Worm (Caenorhabditis elegans) whole organism, L1 larva: ENCODE results near the gene acs-19.

Experiments
- C04F5.9 ChIP-seq: sonication (generic microtip); optimal IDR thresholded peaks from 2 replicates; lab custom pipeline; 2016; ENCODE audit warnings: missing genetic modification characterization, missing compliant biosample characterization
- C34B4.2 ChIP-seq: sonication (generic microtip); optimal IDR thresholded peaks from 2 replicates; lab custom pipeline; 2017; ENCODE audit warnings: mild to moderate bottlenecking, missing genetic modification characterization, missing compliant biosample characterization
- aha-1 ChIP-seq: fragments of 150-350 bp; optimal IDR thresholded peaks from 2 replicates; lab custom pipeline; 2014; ENCODE audit warnings: missing biosample characterization, missing genetic modification characterization
- aly-2 ChIP-seq: fragments of 150-350 bp; optimal IDR thresholded peaks from 2 replicates; lab custom pipeline; 2014; ENCODE audit warnings: missing biosample characterization, missing genetic modification characterization
- ama-1 ChIP-seq: fragments of 150-350 bp; optimal IDR thresholded peaks from 2 replicates; lab custom pipeline; 2014
- ceh-63 ChIP-seq: fragments of 200-800 bp; sonication (Bioruptor generic); optimal IDR thresholded peaks from 2 replicates; lab custom pipeline; 2018; ENCODE audit warnings: mild to moderate bottlenecking, missing genetic modification characterization, missing compliant biosample characterization
- ceh-88 ChIP-seq: fragments of 200-800 bp; sonication (Bioruptor generic); IDR thresholded peaks from 2 replicates; pipeline ENCODE4 v1.3.6; 2022; ENCODE audit warnings: missing genetic modification characterization, missing compliant biosample characterization
- efl-1 ChIP-seq, 4 experiments: fragments of 150-350 bp; optimal IDR thresholded peaks in 3 of 4; peaks in 1 of 4; 1 replicate in 1 of 4; 2 replicates in 3 of 4; lab custom pipeline; 2014; ENCODE audit warnings: missing biosample characterization in 2 of 4, missing genetic modification characterization in 2 of 4, missing genetic modification reagents in 2 of 4
- efl-3 ChIP-seq: fragments of 200-800 bp; sonication (Bioruptor generic); optimal IDR thresholded peaks from 2 replicates; lab custom pipeline; 2018; ENCODE audit warnings: mild to moderate bottlenecking, missing genetic modification characterization, missing compliant biosample characterization
- ets-5 ChIP-seq: fragments of 200-800 bp; sonication (Bioruptor generic); IDR thresholded peaks from 2 replicates; pipeline ENCODE4 v1.3.6; 2022; ENCODE audit warnings: missing genetic modification characterization, missing compliant biosample characterization
- fkh-10 ChIP-seq: sonication (generic microtip); optimal IDR thresholded peaks from 2 replicates; lab custom pipeline; 2017; ENCODE audit warnings: missing biosample characterization, missing genetic modification reagents, missing genetic modification characterization
- fkh-8 ChIP-seq: sonication (generic microtip); optimal IDR thresholded peaks from 2 replicates; lab custom pipeline; 2016; ENCODE audit warnings: mild to moderate bottlenecking, missing genetic modification characterization, missing compliant biosample characterization
- fos-1 ChIP-seq: fragments of 150-350 bp; optimal IDR thresholded peaks from 2 replicates; lab custom pipeline; 2014; ENCODE audit warnings: missing biosample characterization, missing genetic modification characterization
- grh-1 ChIP-seq: fragments of 200-800 bp; sonication (Bioruptor generic); IDR thresholded peaks from 2 replicates; pipeline ENCODE4 v1.3.6; 2022; ENCODE audit warnings: missing genetic modification reagents, missing genetic modification characterization, missing compliant biosample characterization
- hpl-2 ChIP-seq: fragments of 150-350 bp; optimal IDR thresholded peaks from 2 replicates; lab custom pipeline; 2014; ENCODE audit warnings: missing biosample characterization, missing genetic modification reagents, missing genetic modification characterization
- irx-1 ChIP-seq: sonication (generic microtip); optimal IDR thresholded peaks from 2 replicates; lab custom pipeline; 2016; ENCODE audit warnings: missing genetic modification characterization, missing compliant biosample characterization
- jun-1 ChIP-seq: fragments of 150-350 bp; optimal IDR thresholded peaks from 2 replicates; lab custom pipeline; 2014; ENCODE audit warnings: missing biosample characterization, missing genetic modification reagents, missing genetic modification characterization
- lin-14 ChIP-seq: fragments of 200-800 bp; sonication (Bioruptor generic); optimal IDR thresholded peaks from 2 replicates; lab custom pipeline; 2018; ENCODE audit warnings: mild to moderate bottlenecking, missing genetic modification characterization, moderate library complexity, missing compliant biosample characterization
- lin-15B ChIP-seq: fragments of 150-350 bp; sonication (generic microtip); optimal IDR thresholded peaks from 3 replicates; lab custom pipeline; 2014; ENCODE audit warnings: missing biosample characterization, missing genetic modification characterization
- lin-39 ChIP-seq: fragments of 150-350 bp; optimal IDR thresholded peaks from 2 replicates; lab custom pipeline; 2014; ENCODE audit warnings: missing biosample characterization, missing genetic modification reagents, missing genetic modification characterization
- mab-9 ChIP-seq: fragments of 200-800 bp; sonication (Bioruptor generic); IDR thresholded peaks from 2 replicates; pipeline ENCODE4 v1.3.6; 2022; ENCODE audit warnings: missing genetic modification reagents, missing genetic modification characterization, missing compliant biosample characterization
- mef-2 ChIP-seq: fragments of 150-350 bp; optimal IDR thresholded peaks from 2 replicates; lab custom pipeline; 2014; ENCODE audit warnings: missing biosample characterization, missing genetic modification characterization
- mep-1 ChIP-seq: fragments of 150-350 bp; optimal IDR thresholded peaks from 2 replicates; lab custom pipeline; 2014; ENCODE audit warnings: missing biosample characterization, missing genetic modification characterization
- nhr-11 ChIP-seq: fragments of 150-350 bp; optimal IDR thresholded peaks from 2 replicates; lab custom pipeline; 2014; ENCODE audit warnings: missing biosample characterization, missing genetic modification characterization
- nhr-85 ChIP-seq: sonication (generic microtip); peaks from one replicate; lab custom pipeline; 2016; ENCODE audit warnings: missing genetic modification characterization, inconsistent platforms, missing compliant biosample characterization
- pqm-1 ChIP-seq: sonication (generic microtip); optimal IDR thresholded peaks from 3 replicates; lab custom pipeline; 2017; ENCODE audit warnings: missing biosample characterization, missing genetic modification characterization
- rnt-1 ChIP-seq: sonication (generic microtip); optimal IDR thresholded peaks from 2 replicates; lab custom pipeline; 2016; ENCODE audit warnings: mild to moderate bottlenecking, missing genetic modification characterization, moderate library complexity, missing compliant biosample characterization
- skn-1 ChIP-seq: fragments of 150-350 bp; optimal IDR thresholded peaks from 2 replicates; lab custom pipeline; 2014; ENCODE audit warnings: missing biosample characterization, missing genetic modification characterization
- snu-23 ChIP-seq: sonication (generic microtip); optimal IDR thresholded peaks from 2 replicates; lab custom pipeline; 2016; ENCODE audit warnings: missing genetic modification characterization, missing compliant biosample characterization
- sup-37 ChIP-seq: fragments of 200-800 bp; sonication (Bioruptor generic); optimal IDR thresholded peaks from 2 replicates; lab custom pipeline; 2018; ENCODE audit warnings: mild to moderate bottlenecking, missing genetic modification characterization, missing compliant biosample characterization
- swsn-7 ChIP-seq: sonication (generic microtip); optimal IDR thresholded peaks from 2 replicates; lab custom pipeline; 2016; ENCODE audit warnings: missing genetic modification characterization, missing compliant biosample characterization
- tlp-1 ChIP-seq: fragments of 150-350 bp; optimal IDR thresholded peaks from 2 replicates; lab custom pipeline; 2014; ENCODE audit warnings: missing biosample characterization, missing genetic modification characterization
- unc-130 ChIP-seq: fragments of 150-350 bp; optimal IDR thresholded peaks from 2 replicates; lab custom pipeline; 2017; ENCODE audit warnings: missing biosample characterization, missing genetic modification characterization, inconsistent platforms
- unc-30 ChIP-seq: sonication (generic microtip); optimal IDR thresholded peaks from 2 replicates; lab custom pipeline; 2017; ENCODE audit warnings: missing biosample characterization, missing genetic modification characterization
- vab-15 ChIP-seq: sonication (generic microtip); optimal IDR thresholded peaks from 2 replicates; lab custom pipeline; 2017; ENCODE audit warnings: missing genotype, mild to moderate bottlenecking, missing genetic modification characterization, missing compliant biosample characterization
- ztf-11 ChIP-seq, 2 experiments: sonication (generic microtip); optimal IDR thresholded peaks; 2 replicates each; lab custom pipeline; 2016 to 2017; ENCODE audit warnings: missing genetic modification characterization in 2 of 2, missing biosample characterization in 1 of 2, missing compliant biosample characterization in 1 of 2
- ztf-4 ChIP-seq: fragments of 150-350 bp; optimal IDR thresholded peaks from 2 replicates; lab custom pipeline; 2014; ENCODE audit warnings: missing biosample characterization, missing genetic modification characterization

The acs-19 gene

ce11 chrIII:3821969-3822453 lies 42.3 kb upstream of the acs-19 start, which contains the start of gene amx-1:
amx-1 (plus strand) TSS chrIII:3822403.
- TF ChIP-seq rnt-1 (tag; lab: Kevin White, UChicago): peak; percentile 47
- TF ChIP-seq snu-23 (GFP tag; lab: Kevin White, UChicago): peak; percentile 22
- no peak for TF ChIP-seq pqm-1 (tag; lab: Kevin White, UChicago)
- TF ChIP-seq efl-1 (optimal IDR thresholded peaks at IDR 0.05; lab: Kevin White, UChicago): peak in 1 of 2 experiments; percentile 1
- TF ChIP-seq efl-1 (GFP tag; optimal IDR thresholded peaks at IDR 0.05 in 1 of 2; lab: Kevin White, UChicago): no peak
- TF ChIP-seq lin-15B (tag; lab: Kevin White, UChicago): no peak
- TF ChIP-seq fkh-10 (GFP tag; lab: Kevin White, UChicago): no peak
- no peak for TF ChIP-seq aly-2 (tag; lab: Kevin White, UChicago)
- TF ChIP-seq mab-9 (GFP tag; lab: Robert Waterston, UW): no peak

DNA sequence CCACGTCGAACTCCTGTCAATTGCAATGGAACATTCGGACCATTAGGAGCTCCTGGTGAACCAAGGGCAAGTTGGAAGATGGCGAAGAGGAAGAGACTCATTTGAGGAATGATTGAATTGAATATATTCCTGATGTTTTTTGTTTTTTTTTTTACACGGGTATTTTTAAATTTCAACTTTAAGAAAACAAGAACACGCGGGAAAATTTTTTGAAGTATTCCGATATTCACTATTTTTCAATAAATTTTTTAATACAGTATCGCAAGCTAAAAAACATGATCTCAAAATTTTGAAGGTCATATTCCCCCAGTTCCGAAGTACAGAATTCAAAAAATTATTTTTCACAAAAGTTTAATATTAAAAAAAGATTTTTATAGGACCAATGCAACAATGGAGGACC lies 35.2 kb upstream of the acs-19 start, which contains the start of gene cnnm-5:
TSS of gene cnnm-5 (minus strand) at position 101 of the 400 bp plus-strand sequence.
- no peak for TF ChIP-seq unc-30 (tag; lab: Kevin White, UChicago)
- no peak for TF ChIP-seq pqm-1 (tag; lab: Kevin White, UChicago)
- no peak for TF ChIP-seq ceh-88 (GFP tag; lab: Robert Waterston, UW)
- TF ChIP-seq tlp-1: no peak
- no peak for TF ChIP-seq irx-1
- no peak for TF ChIP-seq ztf-11 (tag; optimal IDR thresholded peaks at IDR 0.05; lab: Kevin White, UChicago)
- TF ChIP-seq nhr-11 (tag; lab: Kevin White, UChicago): no peak
- TF ChIP-seq ets-5: no peak
- TF ChIP-seq ztf-4 (tag; lab: Kevin White, UChicago): no peak
- TF ChIP-seq lin-14 (GFP tag; lab: Kevin White, UChicago): no peak
- no peak for TF ChIP-seq C34B4.2 (tag; lab: Kevin White, UChicago)
- no peak for TF ChIP-seq hpl-2
- TF ChIP-seq mef-2 (tag; lab: Kevin White, UChicago): no peak
- no peak for TF ChIP-seq sup-37 (GFP tag; lab: Kevin White, UChicago)

ce11 chrIII:3831381-3831780 lies 32.9 kb upstream of the acs-19 start, which contains the start of gene C36A4.10:
C36A4.10 (minus strand) TSS chrIII:3831481.
- TF ChIP-seq aha-1 (tag; lab: Kevin White, UChicago) (no peak), ceh-88 (GFP tag; lab: Robert Waterston, UW) (no peak), lin-39 (tag; lab: Kevin White, UChicago) (no peak), ceh-63 (no peak), efl-1 (optimal IDR thresholded peaks at IDR 0.05; lab: Kevin White, UChicago) (no peak), efl-1 (GFP tag; optimal IDR thresholded peaks at IDR 0.05 in 1 of 2; lab: Kevin White, UChicago) (peak in 1 of 2 experiments; percentile 43)

DNA sequence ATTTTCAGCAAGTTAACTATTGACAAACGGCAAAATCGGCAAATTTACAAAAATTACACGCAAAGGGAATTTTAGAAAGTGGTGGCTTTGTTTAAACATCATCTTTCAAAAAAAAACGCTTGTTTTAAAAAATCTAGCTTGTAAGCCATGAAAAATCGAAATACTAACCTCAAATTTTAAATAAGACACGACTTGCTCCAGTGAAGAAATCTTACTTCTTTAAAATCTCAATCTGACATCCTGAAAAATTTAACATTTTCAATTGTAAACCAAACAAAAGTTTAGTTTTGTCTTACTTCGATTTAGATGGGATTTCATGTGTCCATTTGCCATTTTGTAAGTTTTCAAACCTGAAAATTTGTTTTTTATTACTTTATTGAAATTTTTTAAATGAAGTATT lies 32.5 kb upstream of the acs-19 start:
- TF ChIP-seq pqm-1 (tag; lab: Kevin White, UChicago) (no peak), vab-15 (no peak), aly-2 (tag; lab: Kevin White, UChicago) (no peak), swsn-7 (tag; lab: Kevin White, UChicago) (no peak), ama-1 (lab: Kevin White, UChicago) (no peak), grh-1 (GFP tag; lab: Robert Waterston, UW) (no peak), C04F5.9 (tag; lab: Kevin White, UChicago) (no peak), fos-1 (tag; lab: Kevin White, UChicago) (no peak), skn-1 (tag; lab: Kevin White, UChicago) (no peak), nhr-85 (tag; lab: Kevin White, UChicago) (no peak), fkh-8 (tag; lab: Kevin White, UChicago) (no peak), efl-3 (no peak), efl-1 (optimal IDR thresholded peaks at IDR 0.05; lab: Kevin White, UChicago) (no peak), efl-1 (GFP tag; optimal IDR thresholded peaks at IDR 0.05 in 1 of 2; lab: Kevin White, UChicago) (no peak), unc-130 (tag; lab: Kevin White, UChicago) (no peak), mep-1 (tag; lab: Kevin White, UChicago) (no peak), jun-1 (tag; lab: Kevin White, UChicago) (no peak)
